Worm (Caenorhabditis elegans) whole organism, L3 larva: ENCODE measurements around the gene elt-1.

ENCODE experiments used
- R02D3.7 ChIP-seq: fragments of 150-350 bp; optimal IDR thresholded peaks from 2 replicates; lab custom pipeline; 2014; ENCODE audit warnings: missing biosample characterization, missing genetic modification characterization
- ZK546.5 ChIP-seq: sonication (generic microtip); optimal IDR thresholded peaks from 2 replicates; lab custom pipeline; 2017; ENCODE audit warnings: missing biosample characterization, missing genetic modification characterization
- aly-2 ChIP-seq: fragments of 150-350 bp; optimal IDR thresholded peaks from 2 replicates; lab custom pipeline; 2014; ENCODE audit warnings: missing biosample characterization, missing genetic modification characterization
- ama-1 ChIP-seq: fragments of 150-350 bp; optimal IDR thresholded peaks from 2 replicates; lab custom pipeline; 2018
- ceh-16 ChIP-seq: sonication (generic microtip); optimal IDR thresholded peaks from 2 replicates; lab custom pipeline; 2017; ENCODE audit warnings: missing biosample characterization, missing genetic modification characterization
- egl-27 ChIP-seq: sonication (generic microtip); optimal IDR thresholded peaks from 4 replicates; lab custom pipeline; 2017; ENCODE audit warnings: missing biosample characterization, missing genetic modification reagents, missing genetic modification characterization
- egl-5 ChIP-seq: fragments of 150-350 bp; optimal IDR thresholded peaks from 2 replicates; lab custom pipeline; 2017; ENCODE audit warnings: missing biosample characterization, missing genetic modification reagents, missing genetic modification characterization, inconsistent platforms
- elt-1 ChIP-seq: fragments of 150-350 bp; optimal IDR thresholded peaks from 2 replicates; lab custom pipeline; 2014; ENCODE audit warnings: missing biosample characterization, missing genetic modification characterization
- elt-2 ChIP-seq: sonication (generic microtip); optimal IDR thresholded peaks from 2 replicates; lab custom pipeline; 2016; ENCODE audit warnings: missing genetic modification reagents, mild to moderate bottlenecking, missing genetic modification characterization, missing compliant biosample characterization
- elt-3 ChIP-seq, 3 experiments: fragments of 150-350 bp in 1 of 3; sonication (generic microtip) in 2 of 3; optimal IDR thresholded peaks; 2 replicates in 2 of 3; 4 replicates in 1 of 3; lab custom pipeline; 2014 to 2017; ENCODE audit warnings: missing biosample characterization in 3 of 3, missing genetic modification characterization in 3 of 3
- fkh-10 ChIP-seq: sonication (generic microtip); optimal IDR thresholded peaks from 2 replicates; lab custom pipeline; 2017; ENCODE audit warnings: missing biosample characterization, missing genetic modification reagents, missing genetic modification characterization
- fkh-2 ChIP-seq: fragments of 150-350 bp; optimal IDR thresholded peaks from 2 replicates; lab custom pipeline; 2014; ENCODE audit warnings: missing biosample characterization, missing genetic modification reagents, missing genetic modification characterization
- fos-1 ChIP-seq: fragments of 150-350 bp; optimal IDR thresholded peaks from 2 replicates; lab custom pipeline; 2014; ENCODE audit warnings: missing biosample characterization, missing genetic modification characterization
- hmg-11 ChIP-seq: sonication (generic microtip); optimal IDR thresholded peaks from 2 replicates; lab custom pipeline; 2016; ENCODE audit warnings: missing genetic modification characterization, missing compliant biosample characterization
- jun-1 ChIP-seq: fragments of 150-350 bp; optimal IDR thresholded peaks from 2 replicates; lab custom pipeline; 2014; ENCODE audit warnings: missing biosample characterization, missing genetic modification reagents, missing genetic modification characterization
- lin-15B ChIP-seq: fragments of 150-350 bp; optimal IDR thresholded peaks from 2 replicates; lab custom pipeline; 2014; ENCODE audit warnings: missing biosample characterization, missing genetic modification characterization
- lin-39 ChIP-seq: fragments of 150-350 bp; optimal IDR thresholded peaks from 2 replicates; lab custom pipeline; 2018; ENCODE audit warnings: missing biosample characterization, missing genetic modification reagents, missing genetic modification characterization
- lsy-12 ChIP-seq: sonication (generic microtip); optimal IDR thresholded peaks from 2 replicates; lab custom pipeline; 2016; ENCODE audit warnings: mild to moderate bottlenecking, missing genetic modification characterization, missing compliant biosample characterization
- mdl-1 ChIP-seq: fragments of 150-350 bp; optimal IDR thresholded peaks from 2 replicates; lab custom pipeline; 2014; ENCODE audit warnings: missing biosample characterization, missing genetic modification characterization
- mml-1 ChIP-seq: fragments of 150-350 bp; sonication (generic microtip); optimal IDR thresholded peaks from 3 replicates; lab custom pipeline; 2014; ENCODE audit warnings: missing biosample characterization, missing genetic modification characterization
- nfya-1 ChIP-seq: sonication (generic microtip); optimal IDR thresholded peaks from 2 replicates; lab custom pipeline; 2017; ENCODE audit warnings: missing genetic modification characterization, mild to moderate bottlenecking, missing compliant biosample characterization, antibody characterized with exemption, moderate library complexity; ENCODE audit not compliant: insufficient read depth
- nhr-23 ChIP-seq: fragments of 150-350 bp; optimal IDR thresholded peaks from 2 replicates; lab custom pipeline; 2014; ENCODE audit warnings: missing biosample characterization, missing genetic modification reagents, missing genetic modification characterization
- nhr-237 ChIP-seq: fragments of 150-350 bp; optimal IDR thresholded peaks from 2 replicates; lab custom pipeline; 2014; ENCODE audit warnings: missing biosample characterization, missing genetic modification characterization
- nhr-25 ChIP-seq: sonication (generic microtip); optimal IDR thresholded peaks from 2 replicates; lab custom pipeline; 2017; ENCODE audit warnings: missing biosample characterization, missing genetic modification characterization
- nhr-43 ChIP-seq: sonication (generic microtip); optimal IDR thresholded peaks from 2 replicates; lab custom pipeline; 2016; ENCODE audit warnings: mild to moderate bottlenecking, missing genetic modification characterization, missing compliant biosample characterization; ENCODE audit not compliant: poor library complexity, severe bottlenecking
- nhr-76 ChIP-seq: fragments of 150-350 bp; sonication (generic microtip); optimal IDR thresholded peaks from 5 replicates; lab custom pipeline; 2014; ENCODE audit warnings: missing biosample characterization, missing genetic modification characterization
- pha-4 ChIP-seq: fragments of 150-350 bp; optimal IDR thresholded peaks from 2 replicates; lab custom pipeline; 2014; ENCODE audit warnings: missing biosample characterization, missing genetic modification reagents, missing genetic modification characterization
- pqm-1 ChIP-seq: fragments of 150-350 bp; optimal IDR thresholded peaks from 2 replicates; lab custom pipeline; 2017; ENCODE audit warnings: missing biosample characterization, missing genetic modification characterization, inconsistent platforms
- sea-2 ChIP-seq: fragments of 150-350 bp; sonication (generic microtip); optimal IDR thresholded peaks from 4 replicates; lab custom pipeline; 2014; ENCODE audit warnings: missing biosample characterization, missing genetic modification reagents, missing genetic modification characterization
- snpc-4 ChIP-seq: fragments of 150-350 bp; optimal IDR thresholded peaks from 2 replicates; lab custom pipeline; 2014; ENCODE audit warnings: missing biosample characterization, missing genetic modification characterization
- unc-39 ChIP-seq: sonication (generic microtip); optimal IDR thresholded peaks from 4 replicates; lab custom pipeline; 2017; ENCODE audit warnings: missing biosample characterization, missing genetic modification characterization
- unc-62 ChIP-seq: fragments of 150-350 bp; sonication (generic microtip); optimal IDR thresholded peaks from 4 replicates; lab custom pipeline; 2014; ENCODE audit warnings: missing biosample characterization, missing genetic modification reagents, missing genetic modification characterization
- zag-1 ChIP-seq: fragments of 150-350 bp; optimal IDR thresholded peaks from 2 replicates; lab custom pipeline; 2014; ENCODE audit warnings: missing biosample characterization, missing genetic modification characterization
- ztf-11 ChIP-seq: fragments of 150-350 bp; optimal IDR thresholded peaks from 2 replicates; lab custom pipeline; 2014; ENCODE audit warnings: missing biosample characterization, missing genetic modification characterization
- ztf-4 ChIP-seq: fragments of 150-350 bp; optimal IDR thresholded peaks from 2 replicates; lab custom pipeline; 2014; ENCODE audit warnings: missing biosample characterization, missing genetic modification characterization

The elt-1 gene

DNA sequence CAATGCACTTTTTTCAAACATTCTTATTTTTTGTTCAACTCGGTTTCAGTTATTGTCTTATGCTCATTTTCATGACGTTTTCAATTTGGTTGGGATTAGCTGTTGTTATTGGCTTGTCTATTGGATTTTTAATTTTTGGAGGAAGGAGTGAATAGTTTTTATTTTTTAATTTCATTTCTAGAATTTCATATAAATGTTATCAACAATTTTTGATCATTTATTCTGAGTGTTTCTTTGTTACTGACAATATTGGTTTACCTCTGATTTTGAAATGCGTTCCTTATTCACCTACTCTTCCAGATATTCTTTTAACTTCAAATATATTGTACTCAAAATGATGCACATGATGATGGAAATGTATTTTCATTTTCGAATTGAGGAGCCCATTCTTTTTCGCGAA, 39.2 kb downstream of the elt-1 start, which contains the start of gene F58G6.7:
Gene F58G6.7 (plus strand): TSS at position 301 of the 400 bp plus-strand sequence.
- TF ChIP-seq nhr-237 (tag; lab: Kevin White, UChicago) (no peak), ceh-16 (tag; lab: Kevin White, UChicago) (no peak), nfya-1 (tag; lab: Kevin White, UChicago) (no peak), ztf-11 (no peak), elt-3 (tag; optimal IDR thresholded peaks at IDR 0.05; lab: Kevin White, UChicago) (no peak), elt-2 (tag; lab: Kevin White, UChicago) (no peak), nhr-23 (tag; lab: Kevin White, UChicago) (no peak), egl-27 (tag; lab: Kevin White, UChicago) (no peak), unc-39 (tag; lab: Kevin White, UChicago) (no peak), sea-2 (GFP tag; lab: Kevin White, UChicago) (no peak), hmg-11 (tag; lab: Kevin White, UChicago) (no peak), ztf-4 (tag; lab: Kevin White, UChicago) (no peak), nhr-43 (tag; lab: Kevin White, UChicago) (no peak), lsy-12 (tag; lab: Kevin White, UChicago) (no peak), lin-39 (tag; lab: Kevin White, UChicago) (no peak), pqm-1 (no peak), nhr-76 (tag; lab: Kevin White, UChicago) (no peak), fos-1 (tag; lab: Kevin White, UChicago) (no peak), aly-2 (tag; lab: Kevin White, UChicago) (no peak), nhr-25 (tag; lab: Kevin White, UChicago) (no peak)
- TF ChIP-seq, all 47 proteins: peak for 0

DNA sequence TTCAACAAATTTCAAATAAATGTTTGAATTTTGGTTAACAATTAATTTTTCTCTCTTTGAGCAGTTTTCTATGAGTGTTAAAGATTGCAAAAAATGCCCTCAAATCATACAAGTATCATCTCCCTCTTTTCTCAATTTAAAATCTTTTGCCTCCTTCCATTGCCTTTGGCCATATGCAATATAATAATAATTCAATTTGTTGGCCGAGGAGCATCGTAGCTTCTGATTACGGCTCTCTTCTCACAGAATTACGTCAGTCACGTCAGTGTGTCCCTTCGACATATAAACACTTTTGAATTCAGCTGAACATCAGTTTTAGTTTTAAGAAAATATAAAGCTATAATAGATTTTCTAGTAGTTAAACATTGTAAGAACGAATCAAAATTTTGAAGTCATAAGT, 40.8 kb downstream of the elt-1 start:
- TF ChIP-seq elt-1 (tag; lab: Kevin White, UChicago), result no peak
- no peak for TF ChIP-seq pqm-1
- no peak for TF ChIP-seq ZK546.5
- no peak for TF ChIP-seq pha-4 (tag; lab: Kevin White, UChicago)
- TF ChIP-seq unc-62 (GFP tag; lab: Kevin White, UChicago), result no peak
- TF ChIP-seq egl-5, result no peak
- TF ChIP-seq egl-27 (tag; lab: Kevin White, UChicago), result no peak
- no peak for TF ChIP-seq snpc-4 (tag; lab: Kevin White, UChicago)

DNA sequence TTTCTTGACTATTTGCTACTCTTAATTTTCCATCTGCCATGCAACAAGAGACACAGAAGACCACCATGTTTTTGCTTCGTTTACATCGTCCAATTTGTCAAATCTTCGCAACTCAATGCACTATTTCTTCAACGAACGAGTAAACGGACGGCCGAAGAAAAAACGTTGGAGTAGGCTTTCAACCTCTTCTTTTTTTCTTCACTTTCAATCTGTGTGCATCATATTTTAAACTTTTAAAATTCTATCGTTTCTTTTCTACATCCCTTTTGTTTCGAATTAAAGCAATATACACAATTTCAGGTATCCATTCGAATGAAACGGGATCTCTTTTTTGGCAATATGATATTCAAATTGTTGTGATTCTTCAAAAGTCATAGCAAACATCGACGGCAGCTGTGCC, 43.0 kb downstream of the elt-1 start, which contains the start of gene acc-1:
Gene acc-1 (plus strand): TSS at position 301 of the 400 bp plus-strand sequence.
- TF ChIP-seq jun-1 (tag; lab: Kevin White, UChicago) (no peak), lin-15B (no peak), zag-1 (tag; lab: Kevin White, UChicago) (no peak), unc-39 (tag; lab: Kevin White, UChicago) (no peak), fkh-2 (tag; lab: Kevin White, UChicago) (no peak), nhr-43 (tag; lab: Kevin White, UChicago) (no peak), pqm-1 (no peak), sea-2 (GFP tag; lab: Kevin White, UChicago) (no peak), nhr-76 (tag; lab: Kevin White, UChicago) (no peak), mml-1 (tag; lab: Kevin White, UChicago) (no peak), elt-3 (tag; optimal IDR thresholded peaks at IDR 0.05; lab: Kevin White, UChicago) (no peak)

DNA sequence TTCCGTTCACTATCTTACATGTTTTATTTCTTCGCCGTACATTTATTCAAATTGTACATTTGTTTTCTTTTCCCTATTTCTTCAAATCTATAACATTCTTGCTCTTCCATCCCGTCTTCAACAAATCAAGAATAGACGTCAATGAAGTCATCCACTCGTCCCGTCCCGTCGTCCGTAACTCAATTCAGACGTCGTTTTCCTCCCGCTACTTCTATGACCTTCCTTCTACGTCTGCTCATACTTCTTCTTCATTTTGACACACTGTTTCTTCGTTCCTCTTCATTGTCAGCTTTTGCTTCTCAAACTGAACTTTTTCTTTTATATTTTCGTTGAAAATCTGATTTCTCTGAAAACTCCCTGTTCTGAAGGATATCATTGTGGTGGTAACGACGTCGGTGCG, 45.2 kb downstream of the elt-1 start:
- TF ChIP-seq fkh-10 (GFP tag; lab: Kevin White, UChicago) (peak; percentile 74), pqm-1 (no peak), nhr-76 (tag; lab: Kevin White, UChicago) (no peak)

DNA sequence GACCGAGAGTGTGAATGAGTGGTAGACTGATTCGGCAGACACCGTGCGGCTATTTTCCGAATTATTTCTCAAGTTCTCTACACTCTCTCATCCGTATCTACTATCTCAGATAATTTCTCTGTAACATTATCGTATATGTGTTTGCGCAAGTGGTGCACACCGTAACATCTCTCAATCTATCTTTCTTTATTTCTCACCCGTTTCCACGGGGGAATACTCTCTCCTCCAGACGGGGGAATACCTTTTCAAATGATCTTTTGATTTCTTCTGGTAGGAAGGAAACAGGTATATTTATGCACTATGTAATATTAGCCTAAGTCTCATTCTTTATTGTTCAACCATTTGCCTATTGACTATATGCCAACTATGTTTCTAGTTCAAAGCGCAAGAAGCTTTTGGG, 52.3 kb downstream of the elt-1 start:
- no peak for TF ChIP-seq pqm-1
- no peak for TF ChIP-seq elt-1 (tag; lab: Kevin White, UChicago)
- no peak for TF ChIP-seq egl-5
- no peak for TF ChIP-seq ama-1 (lab: Kevin White, UChicago)
- TF ChIP-seq unc-62 (GFP tag; lab: Kevin White, UChicago), result no peak
- TF ChIP-seq nfya-1 (tag; lab: Kevin White, UChicago), result no peak
- TF ChIP-seq lin-15B, result no peak
- TF ChIP-seq pha-4 (tag; lab: Kevin White, UChicago), result peak; percentile 43
- TF ChIP-seq nhr-25 (tag; lab: Kevin White, UChicago), result peak; percentile 20
- TF ChIP-seq mml-1 (tag; lab: Kevin White, UChicago), result no peak
- no peak for TF ChIP-seq fos-1 (tag; lab: Kevin White, UChicago)
- no peak for TF ChIP-seq lin-39 (tag; lab: Kevin White, UChicago)
- TF ChIP-seq egl-27 (tag; lab: Kevin White, UChicago), result no peak
- TF ChIP-seq mdl-1 (tag; lab: Kevin White, UChicago), result no peak
- TF ChIP-seq R02D3.7, result no peak
- TF ChIP-seq, all 47 proteins: peak for 2
